Worm (Caenorhabditis elegans): ENCODE results near the gene T13C5.10.

Gene T13C5.10

DNA sequence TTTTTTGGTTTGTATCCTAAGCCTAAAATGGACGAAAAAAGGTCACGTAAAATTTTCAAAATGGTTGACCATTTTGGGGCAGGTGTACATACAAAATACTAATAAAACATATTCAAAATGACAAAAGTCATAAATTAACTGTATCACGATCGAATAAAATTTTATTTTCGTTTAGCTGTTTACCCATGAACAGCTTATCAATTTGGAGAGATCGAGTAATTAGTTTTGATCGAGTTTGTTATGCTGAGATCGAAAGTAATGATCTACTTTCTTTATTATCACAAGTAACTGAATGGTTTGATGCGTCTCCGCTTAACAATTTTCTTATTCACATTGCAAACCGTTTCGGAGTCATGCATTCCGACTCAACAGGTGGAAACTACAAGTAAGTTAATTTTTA lies at the start of gene T13C5.10:
TSS of gene T13C5.10 (plus strand) at position 301 of the 400 bp plus-strand sequence.
- no peak for TF ChIP-seq ZK546.5 (tag; optimal IDR thresholded peaks at IDR 0.05)
- no peak for TF ChIP-seq eor-1 (tag; optimal IDR thresholded peaks at IDR 0.05)

DNA sequence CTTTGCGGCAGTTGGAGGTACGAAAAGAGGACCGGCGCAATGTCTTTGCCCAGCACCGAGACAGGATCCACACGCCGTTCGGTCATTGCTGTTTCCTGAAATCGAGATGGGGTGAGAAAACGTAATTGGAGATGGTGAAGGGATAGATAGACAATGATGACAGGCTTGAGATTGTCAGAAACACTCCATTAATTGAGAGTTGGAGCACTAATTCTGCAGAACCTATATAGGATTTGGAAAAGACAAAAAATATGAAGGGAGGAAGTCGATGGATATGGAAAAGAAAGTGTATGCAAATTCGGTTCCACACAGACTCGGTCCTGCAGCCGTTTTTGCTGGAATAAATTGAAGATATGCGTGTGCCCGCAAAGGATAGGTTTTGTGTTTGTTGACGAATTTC lies 49.7 kb upstream of the T13C5.10 start, which contains the start of gene Y72A10A.1:
TSS of gene Y72A10A.1 (minus strand) at position 101 of the 400 bp plus-strand sequence.
- TF ChIP-seq ama-1 (optimal IDR thresholded peaks at IDR 0.05) (no peak), ceh-28 (tag; optimal IDR thresholded peaks at IDR 0.05) (no peak), elt-1 (tag; optimal IDR thresholded peaks at IDR 0.05) (no peak), elt-3 (tag; optimal IDR thresholded peaks at IDR 0.05) (no peak)

DNA sequence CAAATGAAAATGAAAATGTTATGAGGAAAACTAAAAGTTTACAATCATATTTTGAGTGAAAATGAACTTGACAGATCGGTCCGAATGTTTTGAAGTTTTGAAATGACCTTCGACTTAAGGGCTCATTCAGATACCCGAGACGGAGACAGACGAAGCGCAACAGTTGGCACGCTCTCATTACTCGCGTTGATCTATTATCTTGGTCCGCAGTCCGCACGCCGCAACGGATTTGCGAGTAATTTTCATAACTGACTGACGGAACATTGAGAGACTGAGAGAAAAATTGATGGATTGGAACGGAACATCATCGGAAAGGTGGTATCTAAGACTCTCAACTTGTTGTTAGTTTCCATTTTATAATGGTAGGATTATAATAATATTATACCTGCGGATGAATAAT lies 42.0 kb upstream of the T13C5.10 start:
- TF ChIP-seq egl-27 (tag; optimal IDR thresholded peaks at IDR 0.05) (no peak), lin-39 (tag; optimal IDR thresholded peaks at IDR 0.05) (peak; percentile 63), ceh-9 (tag; optimal IDR thresholded peaks at IDR 0.05) (no peak)

DNA sequence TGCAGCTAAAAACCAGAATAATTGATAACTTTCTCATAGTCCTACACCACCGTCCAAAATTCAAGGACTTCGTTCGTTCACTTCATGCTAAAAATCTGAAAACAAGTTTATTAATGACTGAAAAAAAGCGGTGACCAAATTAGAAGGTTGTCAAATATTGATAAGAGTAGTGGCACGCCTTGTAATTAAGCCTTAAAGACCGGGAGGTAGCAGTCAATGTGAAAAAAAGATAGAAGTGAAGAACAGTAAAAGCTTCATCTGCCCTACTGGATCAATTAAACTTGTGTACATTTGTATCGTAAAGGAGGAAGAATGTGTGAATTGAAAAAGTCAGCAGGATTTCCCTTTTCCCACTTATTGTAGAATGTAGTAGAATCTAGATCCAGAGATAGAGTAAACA lies 37.5 kb upstream of the T13C5.10 start, which contains the start of gene tag-275:
TSS of gene tag-275 (minus strand) at position 101 of the 400 bp plus-strand sequence.
- TF ChIP-seq lsy-12 (tag; optimal IDR thresholded peaks at IDR 0.05) (no peak), elt-3 (tag; optimal IDR thresholded peaks at IDR 0.05) (no peak), ztf-4 (tag; optimal IDR thresholded peaks at IDR 0.05) (no peak), unc-62 (GFP tag; optimal IDR thresholded peaks at IDR 0.05) (no peak), egl-27 (tag; optimal IDR thresholded peaks at IDR 0.05) (no peak), sea-2 (GFP tag; optimal IDR thresholded peaks at IDR 0.05) (no peak), ztf-11 (tag; optimal IDR thresholded peaks at IDR 0.05) (no peak), ceh-28 (tag; optimal IDR thresholded peaks at IDR 0.05) (no peak), ZK546.5 (tag; optimal IDR thresholded peaks at IDR 0.05) (no peak), R02D3.7 (tag; optimal IDR thresholded peaks at IDR 0.05) (no peak), nhr-237 (tag; optimal IDR thresholded peaks at IDR 0.05) (no peak), unc-39 (tag; optimal IDR thresholded peaks at IDR 0.05) (no peak), pha-4 (tag; optimal IDR thresholded peaks at IDR 0.05) (no peak), aly-2 (tag; optimal IDR thresholded peaks at IDR 0.05) (no peak)

DNA sequence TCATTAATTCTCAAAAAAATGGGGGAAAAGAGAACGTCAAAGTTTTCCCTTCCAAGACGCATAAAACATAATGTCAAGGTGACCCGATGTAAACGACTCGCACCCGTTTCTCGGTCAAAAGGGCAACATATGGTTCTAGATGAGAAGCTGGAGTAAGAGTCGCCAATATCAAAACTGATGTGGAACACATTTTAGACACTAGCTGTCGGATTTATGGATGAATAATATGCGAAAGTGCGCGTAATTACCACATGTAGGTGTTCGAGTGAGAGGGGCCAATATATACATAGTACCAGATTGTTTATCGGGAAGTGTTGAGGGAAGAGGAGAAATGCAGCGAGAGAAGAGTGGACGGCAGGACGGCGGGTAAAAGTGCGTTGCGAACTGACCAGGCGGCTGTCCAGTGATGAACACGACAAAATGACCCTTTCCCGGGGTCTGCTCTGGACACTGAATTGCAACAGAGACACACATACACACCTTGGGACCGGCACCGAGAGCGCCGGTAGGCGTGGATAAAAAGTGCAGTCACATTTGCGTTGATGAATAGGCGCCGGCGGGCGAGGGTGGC lies 36.9 kb upstream of the T13C5.10 start:
- no peak for TF ChIP-seq egl-5 (tag; optimal IDR thresholded peaks at IDR 0.05)
- TF ChIP-seq R02D3.7 (tag; optimal IDR thresholded peaks at IDR 0.05) = no peak
- TF ChIP-seq pqm-1 (tag; optimal IDR thresholded peaks at IDR 0.05) = no peak
- TF ChIP-seq nhr-12 (tag; optimal IDR thresholded peaks at IDR 0.05) = no peak
- TF ChIP-seq nfya-1 (tag; optimal IDR thresholded peaks at IDR 0.05; ENCODE audit: insufficient read depth) = no peak
- no peak for TF ChIP-seq sea-2 (GFP tag; optimal IDR thresholded peaks at IDR 0.05)
- no peak for TF ChIP-seq fkh-2 (tag; optimal IDR thresholded peaks at IDR 0.05)
- no peak for TF ChIP-seq nhr-25 (tag; optimal IDR thresholded peaks at IDR 0.05)
- no peak for TF ChIP-seq jun-1 (tag; optimal IDR thresholded peaks at IDR 0.05)
- no peak for TF ChIP-seq ceh-16 (tag; optimal IDR thresholded peaks at IDR 0.05)

DNA sequence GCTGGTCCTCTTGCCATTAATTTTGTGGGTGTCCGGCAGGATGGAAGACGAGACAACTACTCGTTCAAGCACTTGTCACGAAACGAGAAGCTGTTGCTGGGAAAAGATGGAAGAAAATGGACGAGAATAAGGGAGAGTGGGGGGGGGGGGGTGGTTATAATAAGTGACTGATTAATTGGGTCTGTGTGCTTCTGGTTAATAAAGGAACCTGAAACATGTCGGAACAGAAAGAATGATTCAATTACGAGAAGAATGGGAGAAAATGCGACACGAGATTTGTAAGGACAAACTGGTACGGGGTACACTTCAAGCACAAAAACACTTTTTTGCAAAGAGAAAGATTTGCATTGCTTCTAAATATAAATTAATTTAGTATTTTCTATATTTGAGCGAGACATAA lies 32.5 kb upstream of the T13C5.10 start:
- TF ChIP-seq fkh-10 (GFP tag; optimal IDR thresholded peaks at IDR 0.05) (no peak), lin-39 (tag; optimal IDR thresholded peaks at IDR 0.05) (peak; percentile 55)

DNA sequence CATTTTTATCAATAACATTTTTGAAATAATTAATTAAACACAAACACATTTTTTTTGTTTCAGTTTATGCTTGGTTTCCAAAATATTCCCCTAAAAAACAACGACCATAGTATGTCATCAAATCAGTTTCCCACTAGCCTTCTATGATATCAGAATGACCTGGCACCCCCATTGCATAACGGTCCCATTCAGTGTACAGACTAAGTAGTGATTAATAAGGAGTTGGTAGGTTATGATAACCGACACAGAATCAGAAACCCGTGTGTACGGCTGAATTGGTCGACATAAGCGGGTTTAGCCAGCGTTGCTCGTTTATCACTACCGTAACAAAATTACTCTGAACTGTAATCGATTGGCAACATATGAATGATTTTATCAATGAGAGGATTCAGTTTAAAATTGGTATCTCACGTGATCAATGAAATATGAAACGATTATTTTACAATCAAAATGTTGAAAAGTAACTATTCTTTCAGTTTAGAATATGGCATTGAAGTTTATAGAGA lies 30.5 kb upstream of the T13C5.10 start:
- TF ChIP-seq fkh-2 (tag; optimal IDR thresholded peaks at IDR 0.05) (no peak), pqm-1 (tag; optimal IDR thresholded peaks at IDR 0.05) (peak; percentile 24), ztf-4 (tag; optimal IDR thresholded peaks at IDR 0.05) (no peak), elt-2 (tag; optimal IDR thresholded peaks at IDR 0.05) (peak; percentile 52), fkh-10 (GFP tag; optimal IDR thresholded peaks at IDR 0.05) (no peak)
